Worm (Caenorhabditis elegans) whole organism, late embryonic: Measurements from ENCODE around the gene bus-2.
A peak's percentile ranks its signal among the peaks of the same experiment; 100 is the strongest.

Experiments used
- F13H6.1 ChIP-seq: sonication (generic microtip); optimal IDR thresholded peaks from 2 replicates; lab custom pipeline; 2016; ENCODE audit warnings: missing genetic modification characterization, missing compliant biosample characterization
- K09A11.1 ChIP-seq: sonication (generic microtip); optimal IDR thresholded peaks from 2 replicates; lab custom pipeline; 2017; ENCODE audit warnings: antibody characterized with exemption, mild to moderate bottlenecking, missing genetic modification characterization, missing compliant biosample characterization; ENCODE audit not compliant: insufficient read depth
- T23F11.4 ChIP-seq: fragments of 200-800 bp; sonication (Bioruptor generic); optimal IDR thresholded peaks from 2 replicates; lab custom pipeline; 2018; ENCODE audit warnings: mild to moderate bottlenecking, missing genetic modification characterization, missing compliant biosample characterization
- Y22D7AL.16 ChIP-seq: sonication (generic microtip); optimal IDR thresholded peaks from 2 replicates; lab custom pipeline; 2016; ENCODE audit warnings: missing genetic modification characterization, missing compliant biosample characterization
- ama-1 ChIP-seq: fragments of 150-350 bp; optimal IDR thresholded peaks from 2 replicates; lab custom pipeline; 2014
- ceh-14 ChIP-seq: sonication (generic microtip); optimal IDR thresholded peaks from 2 replicates; lab custom pipeline; 2016; ENCODE audit warnings: missing genotype, missing genetic modification characterization, missing compliant biosample characterization
- ceh-19 ChIP-seq: fragments of 200-800 bp; sonication (Bioruptor generic); optimal IDR thresholded peaks from 2 replicates; lab custom pipeline; 2018; ENCODE audit warnings: mild to moderate bottlenecking, missing genetic modification characterization, missing compliant biosample characterization
- ceh-2 ChIP-seq: sonication (generic microtip); optimal IDR thresholded peaks from 2 replicates; lab custom pipeline; 2016; ENCODE audit warnings: missing genotype, missing genetic modification characterization, missing compliant biosample characterization
- ceh-24 ChIP-seq: sonication (generic microtip); optimal IDR thresholded peaks from 2 replicates; lab custom pipeline; 2016; ENCODE audit warnings: mild to moderate bottlenecking, missing genetic modification characterization, missing compliant biosample characterization
- ceh-30 ChIP-seq: fragments of 150-350 bp; optimal IDR thresholded peaks from 2 replicates; lab custom pipeline; 2014; ENCODE audit warnings: missing biosample characterization, missing genetic modification characterization
- ceh-31 ChIP-seq: sonication (generic microtip); optimal IDR thresholded peaks from 2 replicates; lab custom pipeline; 2016; ENCODE audit warnings: missing genetic modification characterization, missing compliant biosample characterization
- ceh-34 ChIP-seq: sonication (generic microtip); optimal IDR thresholded peaks from 2 replicates; lab custom pipeline; 2016; ENCODE audit warnings: mild to moderate bottlenecking, missing genetic modification characterization, missing compliant biosample characterization
- che-1 ChIP-seq: sonication (generic microtip); optimal IDR thresholded peaks from 2 replicates; lab custom pipeline; 2016; ENCODE audit warnings: mild to moderate bottlenecking, missing genetic modification characterization, missing compliant biosample characterization
- dmd-4 ChIP-seq: sonication (generic microtip); optimal IDR thresholded peaks from 2 replicates; lab custom pipeline; 2016; ENCODE audit warnings: borderline replicate concordance, missing genetic modification characterization, missing compliant biosample characterization
- dve-1 ChIP-seq: sonication (generic microtip); optimal IDR thresholded peaks from 2 replicates; lab custom pipeline; 2017; ENCODE audit warnings: antibody characterized with exemption, mild to moderate bottlenecking, missing genetic modification characterization, missing compliant biosample characterization
- elt-2 ChIP-seq: sonication (generic microtip); optimal IDR thresholded peaks from 2 replicates; lab custom pipeline; 2016; ENCODE audit warnings: missing genetic modification reagents, missing genetic modification characterization, missing compliant biosample characterization
- elt-4 ChIP-seq: sonication (generic microtip); optimal IDR thresholded peaks from 2 replicates; lab custom pipeline; 2016; ENCODE audit warnings: missing genetic modification characterization, missing compliant biosample characterization
- ets-4 ChIP-seq: sonication (generic microtip); optimal IDR thresholded peaks from 2 replicates; lab custom pipeline; 2016; ENCODE audit warnings: missing genetic modification characterization, missing compliant biosample characterization
- eyg-1 ChIP-seq: sonication (generic microtip); optimal IDR thresholded peaks from 2 replicates; lab custom pipeline; 2016; ENCODE audit warnings: missing genotype, missing genetic modification characterization, missing compliant biosample characterization
- fax-1 ChIP-seq: sonication (generic microtip); optimal IDR thresholded peaks from 2 replicates; lab custom pipeline; 2016; ENCODE audit warnings: missing genotype, missing genetic modification characterization, missing compliant biosample characterization
- fkh-6 ChIP-seq: sonication (generic microtip); optimal IDR thresholded peaks from 2 replicates; lab custom pipeline; 2016; ENCODE audit warnings: missing genetic modification characterization, missing compliant biosample characterization
- hlh-13 ChIP-seq: fragments of 200-800 bp; sonication (Bioruptor generic); optimal IDR thresholded peaks from 2 replicates; lab custom pipeline; 2018; ENCODE audit warnings: mild to moderate bottlenecking, missing genetic modification characterization, missing compliant biosample characterization
- hlh-15 ChIP-seq: sonication (generic microtip); optimal IDR thresholded peaks from 2 replicates; lab custom pipeline; 2016; ENCODE audit warnings: missing genetic modification characterization, missing compliant biosample characterization
- hlh-30 ChIP-seq: sonication (generic microtip); optimal IDR thresholded peaks from 2 replicates; lab custom pipeline; 2017; ENCODE audit warnings: antibody characterized with exemption, missing genetic modification characterization, missing compliant biosample characterization; ENCODE audit not compliant: insufficient read depth
- hlh-6 ChIP-seq: sonication (generic microtip); optimal IDR thresholded peaks from 2 replicates; lab custom pipeline; 2016; ENCODE audit warnings: missing genotype, missing genetic modification characterization, missing compliant biosample characterization
- lin-11 ChIP-seq: fragments of 200-800 bp; sonication (Bioruptor generic); optimal IDR thresholded peaks from 2 replicates; lab custom pipeline; 2018; ENCODE audit warnings: mild to moderate bottlenecking, missing genetic modification characterization, missing compliant biosample characterization
- madf-2 ChIP-seq: sonication (generic microtip); optimal IDR thresholded peaks from 2 replicates; lab custom pipeline; 2017; ENCODE audit warnings: missing genetic modification characterization, missing compliant biosample characterization
- nfya-1 ChIP-seq: sonication (generic microtip); optimal IDR thresholded peaks from 2 replicates; lab custom pipeline; 2017; ENCODE audit warnings: missing genetic modification characterization, mild to moderate bottlenecking, missing compliant biosample characterization, antibody characterized with exemption, moderate library complexity
- nhr-232 ChIP-seq: sonication (generic microtip); optimal IDR thresholded peaks from 2 replicates; lab custom pipeline; 2016; ENCODE audit warnings: missing genetic modification characterization, missing compliant biosample characterization
- npax-4 ChIP-seq: sonication (generic microtip); optimal IDR thresholded peaks from 2 replicates; lab custom pipeline; 2016; ENCODE audit warnings: missing genetic modification characterization, missing compliant biosample characterization
- odd-2 ChIP-seq: sonication (generic microtip); optimal IDR thresholded peaks from 2 replicates; lab custom pipeline; 2017; ENCODE audit warnings: antibody characterized with exemption, mild to moderate bottlenecking, missing genetic modification characterization, missing compliant biosample characterization
- pag-3 ChIP-seq: sonication (generic microtip); optimal IDR thresholded peaks from 2 replicates; lab custom pipeline; 2016; ENCODE audit warnings: missing compliant biosample characterization, missing genetic modification characterization, borderline replicate concordance
- pat-9 ChIP-seq: fragments of 200-800 bp; sonication (Bioruptor generic); optimal IDR thresholded peaks from 2 replicates; lab custom pipeline; 2018; ENCODE audit warnings: mild to moderate bottlenecking, missing genetic modification characterization, moderate library complexity, missing compliant biosample characterization
- pqm-1 ChIP-seq: sonication (generic microtip); optimal IDR thresholded peaks from 2 replicates; lab custom pipeline; 2016; ENCODE audit warnings: missing genetic modification characterization, missing compliant biosample characterization
- pros-1 ChIP-seq: fragments of 150-350 bp; optimal IDR thresholded peaks from 2 replicates; lab custom pipeline; 2014; ENCODE audit warnings: missing biosample characterization, missing genetic modification reagents, missing genetic modification characterization
- ref-2 ChIP-seq: sonication (generic microtip); optimal IDR thresholded peaks from 2 replicates; lab custom pipeline; 2016; ENCODE audit warnings: missing genetic modification characterization, missing compliant biosample characterization
- rnt-1 ChIP-seq: sonication (generic microtip); optimal IDR thresholded peaks from 2 replicates; lab custom pipeline; 2016; ENCODE audit warnings: missing genetic modification characterization, missing compliant biosample characterization
- sdc-2 ChIP-seq: sonication (generic microtip); optimal IDR thresholded peaks from 2 replicates; lab custom pipeline; 2016; ENCODE audit warnings: missing genotype, missing genetic modification characterization, missing compliant biosample characterization
- sox-2 ChIP-seq: fragments of 200-800 bp; sonication (Bioruptor generic); IDR thresholded peaks from 2 replicates; pipeline ENCODE4 v1.3.6; 2022; ENCODE audit warnings: missing genetic modification reagents, missing genetic modification characterization, missing compliant biosample characterization
- tbx-7 ChIP-seq: sonication (generic microtip); optimal IDR thresholded peaks from 2 replicates; lab custom pipeline; 2016; ENCODE audit warnings: missing genotype, missing genetic modification characterization, missing compliant biosample characterization
- unc-3 ChIP-seq, 2 experiments: fragments of 200-800 bp in 1 of 2; sonication (Bioruptor generic) in 1 of 2; sonication (generic microtip) in 1 of 2; conservative IDR thresholded peaks in 1 of 2; optimal IDR thresholded peaks in 1 of 2; 2 replicates each; pipeline versions ENCODE4 v1.3.6 to Lab custom; 2016 to 2022; ENCODE audit warnings: missing compliant biosample characterization in 2 of 2, missing genetic modification characterization in 2 of 2, missing genetic modification reagents in 1 of 2
- unc-42 ChIP-seq: sonication (generic microtip); optimal IDR thresholded peaks from 2 replicates; lab custom pipeline; 2016; ENCODE audit warnings: missing genotype, missing genetic modification characterization, missing compliant biosample characterization
- unc-55 ChIP-seq: sonication (generic microtip); optimal IDR thresholded peaks from 2 replicates; lab custom pipeline; 2017; ENCODE audit warnings: missing biosample characterization, missing genetic modification reagents, missing genetic modification characterization
- ztf-16 ChIP-seq: sonication (generic microtip); optimal IDR thresholded peaks from 2 replicates; lab custom pipeline; 2017; ENCODE audit warnings: missing genetic modification characterization, missing compliant biosample characterization

Gene bus-2

DNA sequence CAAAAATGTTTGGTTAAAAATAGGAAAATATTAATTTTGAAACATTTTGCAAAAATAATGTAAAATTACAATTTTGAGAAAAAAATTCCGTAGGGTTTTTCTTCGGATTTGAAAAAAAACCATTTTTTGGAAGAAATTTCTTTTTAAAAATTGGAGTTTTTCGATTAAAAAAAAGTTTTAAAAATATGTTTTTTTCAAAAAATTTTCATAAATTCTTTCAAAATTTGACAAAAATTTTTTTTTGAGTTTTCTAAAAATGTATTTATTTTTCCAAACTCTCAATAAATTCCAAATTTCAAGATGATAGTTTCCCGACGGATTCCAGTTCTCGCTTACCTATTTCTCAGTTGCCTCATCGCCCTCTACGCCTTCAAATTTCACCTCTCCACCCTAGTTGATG lies at the start of gene bus-2:
Gene bus-2, plus strand, starts transcription at position 301 of the 400 bp plus-strand sequence.
- TF ChIP-seq ceh-24 (tag; lab: Kevin White, UChicago), result no peak
- TF ChIP-seq ceh-19, result no peak
- no peak for TF ChIP-seq ceh-2 (tag; lab: Kevin White, UChicago)
- TF ChIP-seq ref-2, result no peak
- no peak for TF ChIP-seq pat-9
- TF ChIP-seq ztf-16 (tag; lab: Kevin White, UChicago), result no peak
- no peak for TF ChIP-seq rnt-1
- TF ChIP-seq unc-3 (GFP tag; conservative IDR thresholded peaks at IDR 0.05; lab: Robert Waterston, UW), result no peak
- TF ChIP-seq unc-3 (tag; optimal IDR thresholded peaks at IDR 0.05; lab: Kevin White, UChicago), result no peak
- TF ChIP-seq pros-1 (tag; lab: Kevin White, UChicago), result no peak
- TF ChIP-seq hlh-6, result no peak
- TF ChIP-seq Y22D7AL.16 (tag; lab: Kevin White, UChicago), result no peak
- no peak for TF ChIP-seq fax-1
- TF ChIP-seq ceh-14 (tag; lab: Kevin White, UChicago), result no peak

ce11 chrIV:1655312-1655711 lies 44.4 kb upstream of the bus-2 start:
- peak; percentile 41 for TF ChIP-seq nfya-1 (tag; lab: Kevin White, UChicago)
- TF ChIP-seq pros-1 (tag; lab: Kevin White, UChicago), result no peak
- no peak for TF ChIP-seq T23F11.4
- TF ChIP-seq sdc-2 (tag; lab: Kevin White, UChicago), result no peak

DNA sequence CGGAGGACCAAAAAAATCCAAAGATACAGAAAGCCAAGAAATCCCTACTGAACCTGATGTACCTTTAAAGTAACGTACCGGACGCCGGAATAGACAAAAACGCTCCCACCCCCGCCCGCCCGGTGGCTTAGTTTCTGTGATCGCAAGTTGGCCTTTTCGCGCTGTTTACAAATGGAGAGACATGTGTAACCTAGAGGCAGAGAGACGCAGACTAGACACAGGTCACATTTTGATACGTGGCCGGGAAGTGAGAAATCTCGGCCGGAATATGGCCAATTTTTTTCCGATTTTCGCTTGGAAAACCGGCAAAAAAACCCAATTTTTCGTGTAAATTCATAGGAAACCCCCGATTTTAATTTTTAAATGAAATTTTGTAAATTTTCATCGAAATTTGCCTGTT lies 42.6 kb upstream of the bus-2 start:
- TF ChIP-seq hlh-30 (tag; lab: Kevin White, UChicago), result peak; percentile 36
- TF ChIP-seq ceh-19, result peak; percentile 16
- no peak for TF ChIP-seq hlh-13 (GFP tag; lab: Kevin White, UChicago)
- TF ChIP-seq, all 69 proteins: peak for 2

- TF ChIP-seq elt-2 (tag; lab: Kevin White, UChicago) (peak; percentile 97), ceh-34 (peak; percentile 96), ama-1 (no peak), dve-1 (peak; percentile 92), ceh-31 (tag; lab: Kevin White, UChicago) (peak; percentile 95), pat-9 (peak; percentile 77), eyg-1 (tag; lab: Kevin White, UChicago) (peak; percentile 73), T23F11.4 (peak; percentile 77), nhr-232 (tag; lab: Kevin White, UChicago) (peak; percentile 63), ceh-30 (peak; percentile 97), che-1 (peak; percentile 69), hlh-15 (tag; lab: Kevin White, UChicago) (no peak), F13H6.1 (peak; percentile 84), tbx-7 (tag; lab: Kevin White, UChicago) (peak; percentile 46), Y22D7AL.16 (tag; lab: Kevin White, UChicago) (peak; percentile 73), pros-1 (tag; lab: Kevin White, UChicago) (peak; percentile 44), hlh-30 (tag; lab: Kevin White, UChicago) (peak; percentile 64), elt-4 (tag; lab: Kevin White, UChicago) (no peak), npax-4 (peak; percentile 61), ceh-24 (tag; lab: Kevin White, UChicago) (no peak), hlh-6 (peak; percentile 42), fkh-6 (peak; percentile 78), lin-11 (tag; lab: Kevin White, UChicago) (peak; percentile 49), sox-2 (GFP tag; lab: Robert Waterston, UW) (peak; percentile 78), pqm-1 (tag; lab: Kevin White, UChicago) (peak; percentile 12), unc-42 (peak; percentile 98), sdc-2 (tag; lab: Kevin White, UChicago) (peak; percentile 50), madf-2 (peak; percentile 73), K09A11.1 (tag; lab: Kevin White, UChicago) (peak; percentile 94), pag-3 (peak; percentile 24), ets-4 (tag; lab: Kevin White, UChicago) (peak; percentile 82), dmd-4 (tag; lab: Kevin White, UChicago) (no peak), nfya-1 (tag; lab: Kevin White, UChicago) (peak; percentile 99), unc-55 (GFP tag; lab: Kevin White, UChicago) (peak; percentile 79), odd-2 (tag; lab: Kevin White, UChicago) (peak; percentile 53)
These were observed 40.5 kb upstream of the bus-2 start, which contains the start of gene rps-28 for ce11 chrIV:1659045-1659741. Gene rps-28, plus strand, starts transcription at chrIV:1659691.
